Fruit fly (Drosophila melanogaster) whole organism, embryonic: ENCODE results near the gene Cpr30F.

Experiments used
- Adf1 ChIP-seq: fragments of 200-800 bp; sonication (Bioruptor generic); IDR thresholded peaks from 2 replicates; pipeline ENCODE4 v1.3.6; 2022; ENCODE audit warnings: missing biosample characterization, missing genetic modification characterization
- Antp ChIP-seq: fragments of 200-800 bp; sonication (Bioruptor generic); optimal IDR thresholded peaks from 3 replicates; lab custom pipeline; 2016; ENCODE audit warnings: missing biosample characterization, missing genetic modification characterization
- CG10147 ChIP-seq: fragments of 200-800 bp; sonication (Bioruptor generic); optimal IDR thresholded peaks from 2 replicates; lab custom pipeline; 2019; ENCODE audit warnings: missing biosample characterization, mild to moderate bottlenecking, missing genetic modification characterization, moderate library complexity
- CG11085 ChIP-seq: fragments of 200-800 bp; sonication (Bioruptor generic); IDR thresholded peaks from 2 replicates; pipeline ENCODE4 v1.3.6; 2022; ENCODE audit warnings: missing biosample characterization, missing genetic modification characterization
- CG11696 ChIP-seq: fragments of 200-800 bp; sonication (Bioruptor generic); IDR thresholded peaks from 2 replicates; pipeline ENCODE4 v1.3.6; 2022; ENCODE audit warnings: missing biosample characterization, missing genetic modification characterization
- CG1602 ChIP-seq: fragments of 200-800 bp; sonication (Bioruptor generic); optimal IDR thresholded peaks from 3 replicates; lab custom pipeline; 2016; ENCODE audit warnings: missing biosample characterization, missing genetic modification characterization
- CG17328 ChIP-seq: fragments of 200-800 bp; sonication (Bioruptor generic); IDR thresholded peaks from 2 replicates; pipeline ENCODE4 v1.3.6; 2022; ENCODE audit warnings: missing biosample characterization, missing genetic modification characterization
- CG17568 ChIP-seq: fragments of 200-800 bp; sonication (Bioruptor generic); optimal IDR thresholded peaks from 2 replicates; lab custom pipeline; 2018; ENCODE audit warnings: missing biosample characterization, mild to moderate bottlenecking, missing genetic modification characterization, moderate library complexity
- CG31224 ChIP-seq: fragments of 200-800 bp; sonication (Bioruptor generic); IDR thresholded peaks from 2 replicates; pipeline ENCODE4 v1.3.6; 2022; ENCODE audit warnings: missing biosample characterization, missing genetic modification characterization
- CG3163 ChIP-seq: fragments of 200-800 bp; sonication (Bioruptor generic); optimal IDR thresholded peaks from 3 replicates; lab custom pipeline; 2016; ENCODE audit warnings: missing biosample characterization, missing genetic modification characterization
- CG6272 ChIP-seq: fragments of 200-800 bp; sonication (Bioruptor generic); IDR thresholded peaks from 2 replicates; pipeline ENCODE4 v1.3.6; 2022; ENCODE audit warnings: missing biosample characterization, missing genetic modification characterization
- CG8478 ChIP-seq: fragments of >200 bp; optimal IDR thresholded peaks from 2 replicates; lab custom pipeline; 2018
- CG9876 ChIP-seq: fragments of 200-800 bp; sonication (Bioruptor generic); optimal IDR thresholded peaks from 2 replicates; lab custom pipeline; 2016; ENCODE audit warnings: missing biosample characterization, missing genetic modification characterization
- CG9932 ChIP-seq: fragments of 200-800 bp; sonication (Bioruptor generic); IDR thresholded peaks from 2 replicates; pipeline ENCODE4 v1.3.6; 2022; ENCODE audit warnings: missing biosample characterization, missing genetic modification characterization
- CTCF ChIP-seq: fragments of 200-800 bp; sonication (Bioruptor generic); optimal IDR thresholded peaks from 2 replicates; lab custom pipeline; 2017; ENCODE audit warnings: missing biosample characterization, mild to moderate bottlenecking, missing genetic modification characterization, moderate library complexity
- Chrac-16 ChIP-seq: fragments of 200-800 bp; sonication (Bioruptor generic); optimal IDR thresholded peaks from 3 replicates; lab custom pipeline; 2016; ENCODE audit warnings: missing biosample characterization, missing genetic modification characterization
- D ChIP-seq, 2 experiments: fragments of 200-800 bp in 1 of 2; fragments of >200 bp in 1 of 2; sonication (Bioruptor generic) in 1 of 2; optimal IDR thresholded peaks; 2 replicates in 1 of 2; 3 replicates in 1 of 2; lab custom pipeline; 2017; ENCODE audit warnings: mild to moderate bottlenecking in 1 of 2, missing biosample characterization in 1 of 2, missing genetic modification characterization in 1 of 2, missing genetic modification reagents in 1 of 2
- Dip3 ChIP-seq: fragments of 200-800 bp; sonication (Bioruptor generic); optimal IDR thresholded peaks from 3 replicates; lab custom pipeline; 2016; ENCODE audit warnings: missing biosample characterization, missing genetic modification characterization
- Dp ChIP-seq: fragments of 200-800 bp; sonication (Bioruptor generic); optimal IDR thresholded peaks from 2 replicates; lab custom pipeline; 2018; ENCODE audit warnings: missing biosample characterization, mild to moderate bottlenecking, missing genetic modification characterization, moderate library complexity
- Dref ChIP-seq: fragments of 200-800 bp; sonication (Bioruptor generic); IDR thresholded peaks from 2 replicates; pipeline ENCODE4 v1.3.6; 2022; ENCODE audit warnings: missing biosample characterization, missing genetic modification characterization
- Ets97D ChIP-seq: fragments of 200-800 bp; sonication (Bioruptor generic); optimal IDR thresholded peaks from 3 replicates; lab custom pipeline; 2016; ENCODE audit warnings: missing biosample characterization, missing genetic modification characterization
- Fer2 ChIP-seq: fragments of 200-800 bp; sonication (Bioruptor generic); optimal IDR thresholded peaks from 2 replicates; lab custom pipeline; 2018; ENCODE audit warnings: missing biosample characterization, mild to moderate bottlenecking, missing genetic modification characterization, moderate library complexity
- Hr3 ChIP-seq: fragments of 200-800 bp; sonication (Bioruptor generic); optimal IDR thresholded peaks from 3 replicates; lab custom pipeline; 2016; ENCODE audit warnings: missing biosample characterization, missing genetic modification characterization
- Hr39 ChIP-seq: fragments of >200 bp; optimal IDR thresholded peaks from 2 replicates; lab custom pipeline; 2017
- Med ChIP-seq: fragments of 200-800 bp; sonication (Bioruptor generic); peaks from one replicate; lab custom pipeline; 2016; ENCODE audit warnings: missing biosample characterization, missing genetic modification characterization, mild to moderate bottlenecking, inconsistent platforms, moderate library complexity
- Mes4 ChIP-seq: fragments of 200-800 bp; sonication (Bioruptor generic); optimal IDR thresholded peaks from 2 replicates; lab custom pipeline; 2016; ENCODE audit warnings: missing biosample characterization, missing genetic modification characterization
- NFAT ChIP-seq: fragments of 200-800 bp; sonication (Bioruptor generic); IDR thresholded peaks from 2 replicates; pipeline ENCODE4 v1.3.6; 2022; ENCODE audit warnings: missing biosample characterization, missing genetic modification characterization
- NfI ChIP-seq: fragments of 200-800 bp; sonication (Bioruptor generic); optimal IDR thresholded peaks from 3 replicates; lab custom pipeline; 2018; ENCODE audit warnings: missing biosample characterization, mild to moderate bottlenecking, missing genetic modification characterization, moderate library complexity
- Sox102F ChIP-seq: fragments of 200-800 bp; sonication (Bioruptor generic); optimal IDR thresholded peaks from 2 replicates; lab custom pipeline; 2018; ENCODE audit warnings: missing biosample characterization, mild to moderate bottlenecking, missing genetic modification characterization, moderate library complexity
- Spps ChIP-seq: fragments of 200-800 bp; sonication (Bioruptor generic); optimal IDR thresholded peaks from 2 replicates; lab custom pipeline; 2018; ENCODE audit warnings: missing biosample characterization, mild to moderate bottlenecking, missing genetic modification characterization
- TFAM ChIP-seq: fragments of 200-800 bp; sonication (Bioruptor generic); optimal IDR thresholded peaks from 2 replicates; lab custom pipeline; 2017; ENCODE audit warnings: missing biosample characterization, missing genetic modification characterization, inconsistent platforms
- btn ChIP-seq: fragments of 200-800 bp; sonication (Bioruptor generic); optimal IDR thresholded peaks from 2 replicates; lab custom pipeline; 2016; ENCODE audit warnings: missing biosample characterization, missing genetic modification characterization
- chn ChIP-seq: fragments of 200-800 bp; sonication (Bioruptor generic); optimal IDR thresholded peaks from 2 replicates; lab custom pipeline; 2016; ENCODE audit warnings: missing biosample characterization, missing genetic modification characterization
- da ChIP-seq: fragments of 200-800 bp; sonication (Bioruptor generic); optimal IDR thresholded peaks from 2 replicates; lab custom pipeline; 2016; ENCODE audit warnings: missing biosample characterization, missing genetic modification characterization
- dimm ChIP-seq: fragments of 200-800 bp; sonication (Bioruptor generic); IDR thresholded peaks from 2 replicates; pipeline ENCODE4 v1.3.6; 2022; ENCODE audit warnings: missing biosample characterization, missing genetic modification characterization
- dmrt99B ChIP-seq: fragments of 200-800 bp; sonication (Bioruptor generic); optimal IDR thresholded peaks from 2 replicates; lab custom pipeline; 2018; ENCODE audit warnings: missing biosample characterization, mild to moderate bottlenecking, missing genetic modification characterization, moderate library complexity
- dpn ChIP-seq, 2 experiments: fragments of 200-800 bp; sonication (Bioruptor generic); optimal IDR thresholded peaks; 3 replicates each; lab custom pipeline; 2016; ENCODE audit warnings: missing biosample characterization in 2 of 2, missing genetic modification characterization in 2 of 2
- ems ChIP-seq: fragments of 200-800 bp; sonication (Bioruptor generic); optimal IDR thresholded peaks from 3 replicates; lab custom pipeline; 2016; ENCODE audit warnings: missing biosample characterization, missing genetic modification characterization
- fd3F ChIP-seq: fragments of 200-800 bp; sonication (Bioruptor generic); optimal IDR thresholded peaks from 2 replicates; lab custom pipeline; 2018; ENCODE audit warnings: missing biosample characterization, mild to moderate bottlenecking, missing genetic modification characterization, moderate library complexity
- hth ChIP-seq: fragments of >200 bp; optimal IDR thresholded peaks from 2 replicates; lab custom pipeline; 2017; ENCODE audit warnings: inconsistent platforms
- knrl ChIP-seq: fragments of 200-800 bp; sonication (Bioruptor generic); IDR thresholded peaks from 3 replicates; pipeline ENCODE4 v1.3.6; 2022; ENCODE audit warnings: missing biosample characterization, missing genetic modification characterization; ENCODE audit not compliant: partially characterized antibody
- lbe ChIP-seq: fragments of 200-800 bp; sonication (Bioruptor generic); optimal IDR thresholded peaks from 2 replicates; lab custom pipeline; 2016; ENCODE audit warnings: missing biosample characterization, mild to moderate bottlenecking, missing genetic modification characterization
- mam ChIP-seq: fragments of 200-800 bp; sonication (Bioruptor generic); optimal IDR thresholded peaks from 3 replicates; lab custom pipeline; 2016; ENCODE audit warnings: missing biosample characterization, missing genetic modification characterization
- nerfin-1 ChIP-seq: fragments of 200-800 bp; sonication (Bioruptor generic); optimal IDR thresholded peaks from 3 replicates; lab custom pipeline; 2019; ENCODE audit warnings: missing biosample characterization, mild to moderate bottlenecking, missing genetic modification characterization, moderate library complexity
- pros ChIP-seq: fragments of 200-800 bp; sonication (Bioruptor generic); optimal IDR thresholded peaks from 3 replicates; lab custom pipeline; 2019; ENCODE audit warnings: missing biosample characterization, mild to moderate bottlenecking, missing genetic modification characterization, moderate library complexity
- salm ChIP-seq: fragments of 200-800 bp; sonication (Bioruptor generic); optimal IDR thresholded peaks from 2 replicates; lab custom pipeline; 2018; ENCODE audit warnings: missing biosample characterization, mild to moderate bottlenecking, missing genetic modification characterization
- schlank ChIP-seq: fragments of 200-800 bp; sonication (Bioruptor generic); optimal IDR thresholded peaks from 2 replicates; lab custom pipeline; 2018; ENCODE audit warnings: missing biosample characterization, mild to moderate bottlenecking, missing genetic modification characterization
- slp2 ChIP-seq: fragments of 200-800 bp; sonication (Bioruptor generic); optimal IDR thresholded peaks from 2 replicates; lab custom pipeline; 2016; ENCODE audit warnings: missing biosample characterization, missing genetic modification characterization
- tgo ChIP-seq: fragments of 200-800 bp; sonication (Bioruptor generic); IDR thresholded peaks from 3 replicates; pipeline ENCODE4 v1.3.6; 2022; ENCODE audit warnings: missing biosample characterization, missing genetic modification characterization
- tx ChIP-seq: fragments of 200-800 bp; sonication (Bioruptor generic); optimal IDR thresholded peaks from 2 replicates; lab custom pipeline; 2016; ENCODE audit warnings: missing biosample characterization, missing genetic modification characterization

Gene Cpr30F

DNA sequence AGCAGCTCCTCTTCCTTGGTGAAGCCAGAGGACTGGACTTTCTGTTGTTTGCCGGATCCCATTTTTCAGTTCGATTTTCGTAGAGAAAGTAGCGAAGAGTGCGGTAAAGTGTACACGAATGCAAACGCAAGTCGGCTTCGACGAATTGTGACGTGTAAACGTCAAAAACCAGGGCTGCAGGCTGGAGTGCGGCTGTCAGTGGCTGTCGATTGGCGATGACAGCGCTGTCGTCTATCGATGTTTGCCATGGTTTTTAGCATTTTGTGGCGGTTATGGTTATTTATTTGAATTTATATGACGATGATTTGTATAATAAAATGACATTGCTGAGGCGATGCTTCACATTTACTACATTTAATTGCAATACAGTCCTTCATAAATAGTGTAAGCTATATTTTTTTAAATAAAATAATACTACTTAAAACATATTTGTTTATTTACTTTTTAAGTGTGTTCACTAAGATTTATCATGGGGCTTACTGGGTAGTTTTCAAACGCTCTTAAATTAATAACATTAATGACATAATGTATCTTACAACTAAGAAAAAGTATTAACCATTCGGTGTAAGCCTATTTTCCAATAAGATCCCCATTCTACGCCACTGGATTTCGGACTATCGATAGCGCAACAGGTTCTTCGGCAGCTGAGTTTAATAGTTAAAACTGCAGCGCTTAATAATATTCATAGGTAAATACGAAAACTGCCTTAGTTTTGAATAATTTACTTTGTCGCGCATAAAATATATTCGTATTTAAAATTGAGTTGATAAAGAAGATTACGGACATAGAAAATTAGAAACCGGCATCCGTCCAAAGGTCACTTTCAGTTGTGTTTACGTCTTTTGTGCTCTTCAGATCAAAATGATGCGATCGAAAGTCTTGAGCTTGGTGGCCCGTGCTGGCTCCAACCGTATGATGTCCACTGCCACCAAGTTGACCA is 14.7 kb downstream of the Cpr30F start, which contains the start of the genes CG5885 and CG4598 (continued):
- TF ChIP-seq Chrac-16 (GFP tag; lab: Kevin White, UChicago) (peak; percentile 70), tx (GFP tag; lab: Kevin White, UChicago) (peak; percentile 46), NfI (GFP tag; lab: Kevin White, UChicago) (peak; percentile 69), tgo (GFP tag; lab: Robert Waterston, UW) (peak; percentile 44; the same call in 2 of the 3 replicates), Adf1 (GFP tag; lab: Robert Waterston, UW) (peak; percentile 50), schlank (tag; lab: Kevin White, UChicago) (peak; percentile 50), knrl (GFP tag; lab: Robert Waterston, UW) (peak; percentile 82), chn (GFP tag; lab: Kevin White, UChicago) (peak; percentile 54), Dref (GFP tag; lab: Robert Waterston, UW) (peak; percentile 94), Dp (GFP tag; lab: Kevin White, UChicago) (peak; percentile 88), CG9932 (GFP tag; lab: Robert Waterston, UW) (peak; percentile 82), NFAT (GFP tag; lab: Robert Waterston, UW) (peak; percentile 50), CG9876 (no peak), Hr39 (lab: Kevin White, UChicago) (no peak), CG11696 (0 out of 2 replicates have a peak, but pooled peaks have one; percentile 28), CG10147 (GFP tag; lab: Kevin White, UChicago) (peak; percentile 25), CTCF (GFP tag; lab: Kevin White, UChicago) (no peak), Fer2 (peak; percentile 57), D (optimal IDR thresholded peaks at IDR 0.05; lab: Kevin White, UChicago) (no peak), D (GFP tag; optimal IDR thresholded peaks at IDR 0.05; lab: Kevin White, UChicago) (peak; percentile 34), Sox102F (GFP tag; lab: Kevin White, UChicago) (peak; percentile 80), CG3163 (GFP tag; lab: Kevin White, UChicago) (no peak), Ets97D (GFP tag; lab: Kevin White, UChicago) (peak; percentile 87), TFAM (no peak), CG17328 (peak; percentile 70), dpn (GFP tag; optimal IDR thresholded peaks at IDR 0.05; lab: Kevin White, UChicago) (peak; percentile 38 to 74), slp2 (GFP tag; lab: Kevin White, UChicago) (no peak), hth (lab: Kevin White, UChicago) (no peak), CG11085 (GFP tag; lab: Robert Waterston, UW) (no peak), dimm (no peak), CG6272 (GFP tag; lab: Robert Waterston, UW) (no peak; the same call in 1 of the 2 replicates), mam (GFP tag; lab: Kevin White, UChicago) (peak; percentile 71), fd3F (GFP tag; lab: Kevin White, UChicago) (peak; percentile 66), pros (GFP tag; lab: Kevin White, UChicago) (no peak), Antp (GFP tag; lab: Kevin White, UChicago) (peak; percentile 59), da (GFP tag; lab: Kevin White, UChicago) (no peak), btn (GFP tag; lab: Kevin White, UChicago) (no peak), salm (tag; lab: Kevin White, UChicago) (no peak), CG31224 (GFP tag; lab: Robert Waterston, UW) (no peak), Mes4 (GFP tag; lab: Kevin White, UChicago) (no peak), Med (GFP tag; lab: Kevin White, UChicago) (peak; percentile 85), CG17568 (GFP tag; lab: Kevin White, UChicago) (no peak), nerfin-1 (tag; lab: Kevin White, UChicago) (peak; percentile 27), CG1602 (GFP tag; lab: Kevin White, UChicago) (peak; percentile 69), CG8478 (lab: Kevin White, UChicago) (no peak), ems (GFP tag; lab: Kevin White, UChicago) (peak; percentile 11), dmrt99B (peak; percentile 65), Hr3 (peak; percentile 72), lbe (GFP tag; lab: Kevin White, UChicago) (peak; percentile 53), Spps (tag; lab: Kevin White, UChicago) (no peak), Dip3 (peak; percentile 21)
